Worm (Caenorhabditis elegans): ENCODE data around the gene F54E2.1.

F54E2.1 gene

ce11 chrV:2848290-2848937, 38.2 kb downstream of the F54E2.1 start, which contains the start of gene srj-49:
TSS of gene srj-49 (minus strand) at chrV:2848340.
- TF ChIP-seq sma-9 (GFP tag; optimal IDR thresholded peaks at IDR 0.05) (peak; percentile 51), sma-9 (tag; optimal IDR thresholded peaks at IDR 0.05) (no peak), alr-1 (tag; optimal IDR thresholded peaks at IDR 0.05) (no peak), fos-1 (tag; optimal IDR thresholded peaks at IDR 0.05) (peak; percentile 65)

ce11 chrV:2849071-2849470, 38.9 kb downstream of the F54E2.1 start, which contains the start of gene ugt-53:
TSS of gene ugt-53 (plus strand) at chrV:2849343.
- no peak for TF ChIP-seq ztf-4 (tag; optimal IDR thresholded peaks at IDR 0.05)
- peak; percentile 36 for TF ChIP-seq fos-1 (tag; optimal IDR thresholded peaks at IDR 0.05)
- TF ChIP-seq elt-1 (tag; optimal IDR thresholded peaks at IDR 0.05): no peak

- TF ChIP-seq Y55F3AM.14 (GFP tag; optimal IDR thresholded peaks at IDR 0.05) (no peak), nhr-237 (tag; optimal IDR thresholded peaks at IDR 0.05) (no peak), F13H6.1 (tag; optimal IDR thresholded peaks at IDR 0.05) (no peak), nhr-12 (tag; optimal IDR thresholded peaks at IDR 0.05) (no peak), sma-3 (GFP tag; optimal IDR thresholded peaks at IDR 0.05) (no peak)
Observed at ce11 chrV:2855473-2855872, 45.3 kb downstream of the F54E2.1 start, which contains the start of gene srj-57. TSS of gene srj-57 (minus strand) at chrV:2855573.

- no peak for TF ChIP-seq gmeb-1 (tag; optimal IDR thresholded peaks at IDR 0.05)
- no peak for TF ChIP-seq ztf-11 (tag; optimal IDR thresholded peaks at IDR 0.05)
- TF ChIP-seq nhr-12 (tag; optimal IDR thresholded peaks at IDR 0.05): no peak
- no peak for TF ChIP-seq nhr-23 (tag; optimal IDR thresholded peaks at IDR 0.05)
- TF ChIP-seq elt-3 (tag; optimal IDR thresholded peaks at IDR 0.05): no peak
- no peak for TF ChIP-seq lin-39 (tag; optimal IDR thresholded peaks at IDR 0.05)
- TF ChIP-seq ZK546.5 (tag; optimal IDR thresholded peaks at IDR 0.05): no peak
- TF ChIP-seq mab-5 (tag; optimal IDR thresholded peaks at IDR 0.05): no peak
- no peak for TF ChIP-seq alr-1 (tag; optimal IDR thresholded peaks at IDR 0.05)
- no peak for TF ChIP-seq sem-4 (tag; optimal IDR thresholded peaks at IDR 0.05)
- no peak for TF ChIP-seq ztf-1 (GFP tag; conservative IDR thresholded peaks at IDR 0.05)
- no peak for TF ChIP-seq nhr-129 (tag; optimal IDR thresholded peaks at IDR 0.05)
- no peak for TF ChIP-seq F13H6.1 (tag; optimal IDR thresholded peaks at IDR 0.05)
- no peak for TF ChIP-seq unc-55 (GFP tag; optimal IDR thresholded peaks at IDR 0.05)
- TF ChIP-seq egl-27 (tag; optimal IDR thresholded peaks at IDR 0.05): no peak
- no peak for TF ChIP-seq fos-1 (tag; optimal IDR thresholded peaks at IDR 0.05)
- no peak for TF ChIP-seq nhr-25 (tag; optimal IDR thresholded peaks at IDR 0.05)
- TF ChIP-seq elt-1 (tag; optimal IDR thresholded peaks at IDR 0.05): no peak
Observed at ce11 chrV:2857842-2858241, 47.6 kb downstream of the F54E2.1 start, which contains the start of gene srj-55. TSS of gene srj-55 (minus strand) at chrV:2857942.

ce11 chrV:2859738-2860137, 49.5 kb downstream of the F54E2.1 start, which contains the start of gene srj-54:
TSS of gene srj-54 (minus strand) at chrV:2859838.
- TF ChIP-seq ceh-82 (tag; optimal IDR thresholded peaks at IDR 0.05) (no peak), skn-1 (tag; optimal IDR thresholded peaks at IDR 0.05) (no peak), peb-1 (tag; optimal IDR thresholded peaks at IDR 0.05) (no peak), aly-2 (tag; optimal IDR thresholded peaks at IDR 0.05) (no peak), elt-3 (tag; optimal IDR thresholded peaks at IDR 0.05) (no peak), ceh-16 (tag; optimal IDR thresholded peaks at IDR 0.05) (no peak), elt-1 (tag; optimal IDR thresholded peaks at IDR 0.05) (no peak), lin-39 (tag; optimal IDR thresholded peaks at IDR 0.05) (no peak), nhr-23 (tag; optimal IDR thresholded peaks at IDR 0.05) (no peak), nhr-77 (tag; optimal IDR thresholded peaks at IDR 0.05) (no peak)

ce11 chrV:2861505-2861904, 51.3 kb downstream of the F54E2.1 start, which contains the start of gene srh-270:
TSS of gene srh-270 (minus strand) at chrV:2861605.
- TF ChIP-seq sem-4 (tag; optimal IDR thresholded peaks at IDR 0.05): no peak
- TF ChIP-seq nhr-237 (tag; optimal IDR thresholded peaks at IDR 0.05): no peak

Measured in whole organism, L2 larva.